Fruit fly (Drosophila melanogaster): ENCODE measurements around the gene CG43336.

DNA sequence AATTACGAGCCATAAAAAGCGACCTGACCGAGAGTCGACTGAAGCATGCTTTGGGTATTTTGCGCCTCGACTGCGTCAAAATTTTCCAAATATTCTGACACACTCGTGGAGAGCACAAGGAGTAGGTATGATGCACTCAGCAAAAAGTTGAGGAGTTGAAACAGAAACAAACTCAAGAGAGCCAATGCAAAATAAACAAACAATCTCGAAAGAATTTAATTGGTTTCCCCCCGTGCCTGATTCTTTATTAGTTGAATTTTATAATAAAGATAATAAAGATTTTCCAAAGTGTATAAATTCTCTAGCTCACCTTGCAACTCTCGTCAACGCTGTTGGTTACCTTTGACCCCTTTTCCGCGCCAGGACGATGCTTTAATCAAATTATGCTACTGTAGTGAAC lies 18.4 kb downstream of the CG43336 start:
- TF ChIP-seq psq (optimal IDR thresholded peaks at IDR 0.05) (no peak), h (optimal IDR thresholded peaks at IDR 0.05) (no peak), Myc (optimal IDR thresholded peaks at IDR 0.05) (no peak), ttk (optimal IDR thresholded peaks at IDR 0.05) (no peak)

All from Kc167 (cell line).